Worm (Caenorhabditis elegans) whole organism, L4 larva: ENCODE data around the gene aptf-3.

Source experiments
- F26F4.8 ChIP-seq: fragments of 200-800 bp; sonication (Bioruptor generic); conservative IDR thresholded peaks from 2 replicates; pipeline ENCODE4 v1.3.6; 2022; ENCODE audit warnings: missing genetic modification characterization, missing compliant biosample characterization
- F44E2.7 ChIP-seq: fragments of 200-800 bp; sonication (Bioruptor generic); IDR thresholded peaks from 2 replicates; pipeline ENCODE4 v2.1.2; 2022; ENCODE audit warnings: missing genetic modification characterization, missing compliant biosample characterization
- T20F7.1 ChIP-seq: fragments of 200-800 bp; sonication (Bioruptor generic); optimal IDR thresholded peaks from 2 replicates; lab custom pipeline; 2018; ENCODE audit warnings: mild to moderate bottlenecking, missing genetic modification characterization, missing compliant biosample characterization
- aha-1 ChIP-seq: fragments of 150-350 bp; peaks from one replicate; lab custom pipeline; 2014; ENCODE audit warnings: missing biosample characterization, missing genetic modification characterization
- ama-1 ChIP-seq: fragments of 150-350 bp; optimal IDR thresholded peaks from 2 replicates; lab custom pipeline; 2014; ENCODE audit warnings: inconsistent platforms, mixed read lengths
- arid-1 ChIP-seq: fragments of 200-800 bp; sonication (Bioruptor generic); conservative IDR thresholded peaks from 2 replicates; pipeline ENCODE4 v1.3.6; 2022; ENCODE audit warnings: missing genetic modification reagents, missing genetic modification characterization, missing compliant biosample characterization
- ceh-20 ChIP-seq: fragments of 200-800 bp; sonication (Bioruptor generic); IDR thresholded peaks from 2 replicates; pipeline ENCODE4 v1.3.6; 2022; ENCODE audit warnings: missing genetic modification reagents, missing genetic modification characterization, missing compliant biosample characterization
- ceh-82 ChIP-seq: sonication (generic microtip); optimal IDR thresholded peaks from 2 replicates; lab custom pipeline; 2017; ENCODE audit warnings: missing biosample characterization, missing genetic modification characterization
- ctbp-1 ChIP-seq: fragments of 200-800 bp; sonication (Bioruptor generic); IDR thresholded peaks from 2 replicates; pipeline ENCODE4 v1.3.6; 2022; ENCODE audit warnings: missing genetic modification reagents, missing genetic modification characterization, missing compliant biosample characterization
- daf-16 ChIP-seq, 3 experiments: sonication (generic microtip); optimal IDR thresholded peaks; 2 replicates each; lab custom pipeline; 2016 to 2017; ENCODE audit warnings: missing genetic modification characterization in 3 of 3, missing genetic modification reagents in 3 of 3, mild to moderate bottlenecking in 2 of 3, missing compliant biosample characterization in 2 of 3, missing biosample characterization in 1 of 3, moderate library complexity in 1 of 3
- dve-1 ChIP-seq: sonication (generic microtip); optimal IDR thresholded peaks from 2 replicates; lab custom pipeline; 2017; ENCODE audit warnings: antibody characterized with exemption, mild to moderate bottlenecking, missing genetic modification characterization, missing compliant biosample characterization; ENCODE audit not compliant: insufficient read depth
- hlh-30 ChIP-seq: sonication (generic microtip); optimal IDR thresholded peaks from 2 replicates; lab custom pipeline; 2017; ENCODE audit warnings: antibody characterized with exemption, mild to moderate bottlenecking, missing genetic modification characterization, missing compliant biosample characterization; ENCODE audit not compliant: insufficient read depth
- jun-1 ChIP-seq: fragments of 150-350 bp; optimal IDR thresholded peaks from 2 replicates; lab custom pipeline; 2014; ENCODE audit warnings: missing biosample characterization, missing genetic modification reagents, missing genetic modification characterization
- lim-7 ChIP-seq: fragments of 200-800 bp; sonication (Bioruptor generic); IDR thresholded peaks from 2 replicates; pipeline ENCODE4 v1.3.6; 2022; ENCODE audit warnings: missing genetic modification characterization, missing compliant biosample characterization
- lin-13 ChIP-seq: fragments of 150-350 bp; optimal IDR thresholded peaks from 2 replicates; lab custom pipeline; 2014; ENCODE audit warnings: missing biosample characterization, missing genetic modification reagents, missing genetic modification characterization
- lin-29 ChIP-seq: fragments of 200-800 bp; sonication (Bioruptor generic); IDR thresholded peaks from 2 replicates; pipeline ENCODE4 v1.3.6; 2022; ENCODE audit warnings: missing genetic modification reagents, missing genetic modification characterization, missing compliant biosample characterization
- lin-38 ChIP-seq: fragments of 200-800 bp; sonication (Bioruptor generic); IDR thresholded peaks from 2 replicates; pipeline ENCODE4 v1.3.6; 2022; ENCODE audit warnings: missing genetic modification reagents, missing genetic modification characterization, missing compliant biosample characterization
- lsy-2 ChIP-seq, 2 experiments: fragments of 150-350 bp in 1 of 2; sonication (generic microtip) in 1 of 2; optimal IDR thresholded peaks; 2 replicates each; lab custom pipeline; 2014 to 2017; ENCODE audit warnings: missing biosample characterization in 2 of 2, missing genetic modification characterization in 2 of 2
- madf-9 ChIP-seq: fragments of 200-800 bp; sonication (Bioruptor generic); conservative IDR thresholded peaks from 2 replicates; pipeline ENCODE4 v1.3.6; 2022; ENCODE audit warnings: missing genetic modification reagents, missing genetic modification characterization, missing compliant biosample characterization
- mdl-1 ChIP-seq, 2 experiments: fragments of 150-350 bp in 1 of 2; sonication (generic microtip) in 1 of 2; optimal IDR thresholded peaks; 2 replicates each; lab custom pipeline; 2014 to 2017; ENCODE audit warnings: missing biosample characterization in 2 of 2, missing genetic modification characterization in 2 of 2
- mep-1 ChIP-seq: fragments of 150-350 bp; sonication (generic microtip); optimal IDR thresholded peaks from 3 replicates; lab custom pipeline; 2014; ENCODE audit warnings: missing biosample characterization, missing genetic modification characterization
- mxl-3 ChIP-seq: fragments of 200-800 bp; sonication (Bioruptor generic); optimal IDR thresholded peaks from 2 replicates; lab custom pipeline; 2018; ENCODE audit warnings: mild to moderate bottlenecking, missing genetic modification characterization, missing compliant biosample characterization
- nhr-28 ChIP-seq: fragments of 150-350 bp; optimal IDR thresholded peaks from 2 replicates; lab custom pipeline; 2014; ENCODE audit warnings: missing biosample characterization, missing genetic modification characterization
- nhr-41 ChIP-seq: fragments of 200-800 bp; sonication (Bioruptor generic); IDR thresholded peaks from 2 replicates; pipeline ENCODE4 v1.3.6; 2022; ENCODE audit warnings: missing genetic modification reagents, missing genetic modification characterization, missing compliant biosample characterization
- nhr-48 ChIP-seq: sonication (generic microtip); optimal IDR thresholded peaks from 2 replicates; lab custom pipeline; 2016; ENCODE audit warnings: mild to moderate bottlenecking, missing genetic modification characterization, missing compliant biosample characterization
- pha-4 ChIP-seq, 2 experiments: fragments of 150-350 bp in 1 of 2; fragments of 200-800 bp in 1 of 2; sonication (Bioruptor generic) in 1 of 2; IDR thresholded peaks in 1 of 2; optimal IDR thresholded peaks in 1 of 2; 2 replicates each; pipeline versions ENCODE4 v1.3.6 to Lab custom; 2014 to 2022; ENCODE audit warnings: missing genetic modification characterization in 2 of 2, missing genetic modification reagents in 2 of 2, missing biosample characterization in 1 of 2, missing compliant biosample characterization in 1 of 2
- pqm-1 ChIP-seq: sonication (generic microtip); optimal IDR thresholded peaks from 2 replicates; lab custom pipeline; 2017; ENCODE audit warnings: missing biosample characterization, missing genetic modification characterization
- tag-97 ChIP-seq: fragments of 200-800 bp; sonication (Bioruptor generic); IDR thresholded peaks from 2 replicates; pipeline ENCODE4 v1.3.6; 2022; ENCODE audit warnings: missing genetic modification characterization, missing compliant biosample characterization
- tra-1 ChIP-seq: fragments of 200-800 bp; sonication (Bioruptor generic); IDR thresholded peaks from 2 replicates; pipeline ENCODE4 v1.3.6; 2022; ENCODE audit warnings: missing genetic modification reagents, missing genetic modification characterization, missing compliant biosample characterization
- unc-62 ChIP-seq, 3 experiments: fragments of 150-350 bp in 1 of 3; sonication (generic microtip); optimal IDR thresholded peaks in 2 of 3; peaks in 1 of 3; 1 replicate in 1 of 3; 2 replicates in 2 of 3; lab custom pipeline; 2014 to 2017; ENCODE audit warnings: missing biosample characterization in 3 of 3, missing genetic modification characterization in 3 of 3, missing genetic modification reagents in 3 of 3, missing genotype in 1 of 3
- vab-7 ChIP-seq: fragments of 200-800 bp; sonication (Bioruptor generic); IDR thresholded peaks from 2 replicates; pipeline ENCODE4 v1.3.6; 2022; ENCODE audit warnings: missing genetic modification reagents, missing genetic modification characterization, missing compliant biosample characterization
- zag-1 ChIP-seq: fragments of 150-350 bp; optimal IDR thresholded peaks from 2 replicates; lab custom pipeline; 2014; ENCODE audit warnings: missing biosample characterization, missing genetic modification characterization
- zfp-2 ChIP-seq: sonication (generic microtip); optimal IDR thresholded peaks from 2 replicates; lab custom pipeline; 2016; ENCODE audit warnings: mild to moderate bottlenecking, missing genetic modification characterization, missing compliant biosample characterization
- zip-11 ChIP-seq: fragments of 200-800 bp; sonication (Bioruptor generic); IDR thresholded peaks from 2 replicates; pipeline ENCODE4 v1.3.6; 2022; ENCODE audit warnings: missing genetic modification characterization, missing compliant biosample characterization
- ztf-11 ChIP-seq: fragments of 150-350 bp; optimal IDR thresholded peaks from 2 replicates; lab custom pipeline; 2014; ENCODE audit warnings: missing biosample characterization, missing genetic modification characterization
- ztf-7 ChIP-seq: fragments of 150-350 bp; optimal IDR thresholded peaks from 2 replicates; lab custom pipeline; 2014; ENCODE audit warnings: missing biosample characterization, missing genetic modification characterization

The aptf-3 gene

ce11 chrII:8627907-8628306 lies 33.9 kb downstream of the aptf-3 start:
- no peak for TF ChIP-seq ceh-20 (GFP tag; lab: Robert Waterston, UW)
- peak; percentile 93 for TF ChIP-seq aha-1 (tag; lab: Kevin White, UChicago)

- TF ChIP-seq nhr-28 (tag; lab: Kevin White, UChicago) (peak; percentile 16), mxl-3 (GFP tag; lab: Kevin White, UChicago) (peak; percentile 5), madf-9 (no peak), ceh-20 (GFP tag; lab: Robert Waterston, UW) (no peak), hlh-30 (tag; lab: Kevin White, UChicago) (peak; percentile 45), ama-1 (lab: Kevin White, UChicago) (no peak)
Observed at ce11 chrII:8630088-8630487, 36.1 kb downstream of the aptf-3 start, which contains the start of gene T22C8.6. T22C8.6 (minus strand) TSS chrII:8630281.

- no peak for TF ChIP-seq F26F4.8
- no peak for TF ChIP-seq nhr-48 (tag; lab: Kevin White, UChicago)
- no peak for TF ChIP-seq pqm-1 (tag; lab: Kevin White, UChicago)
- no peak for TF ChIP-seq ztf-11
- 0 out of 2 replicates have a peak, but pooled peaks have one; percentile 30 for TF ChIP-seq lim-7
- no peak for TF ChIP-seq zfp-2 (tag; lab: Kevin White, UChicago)
- no peak for TF ChIP-seq mdl-1 (tag; optimal IDR thresholded peaks at IDR 0.05; lab: Kevin White, UChicago)
- 0 out of 2 replicates have a peak, but pooled peaks have one; percentile 13 for TF ChIP-seq arid-1 (GFP tag; lab: Robert Waterston, UW)
Observed at ce11 chrII:8631766-8632165, 37.8 kb downstream of the aptf-3 start.

ce11 chrII:8634386-8634785 lies 40.4 kb downstream of the aptf-3 start, which contains the start of gene cutl-12:
cutl-12 (minus strand) TSS chrII:8634486.
- TF ChIP-seq tag-97 (no peak), hlh-30 (tag; lab: Kevin White, UChicago) (no peak)

ce11 chrII:8637615-8638014 lies 43.6 kb downstream of the aptf-3 start, which contains the start of gene vab-9:
vab-9 (minus strand) TSS chrII:8637715.
- TF ChIP-seq lin-38 = no peak
- no peak for TF ChIP-seq lin-29
- TF ChIP-seq zip-11 (GFP tag; lab: Robert Waterston, UW) = no peak

- no peak for TF ChIP-seq vab-7
- TF ChIP-seq mxl-3 (GFP tag; lab: Kevin White, UChicago) = no peak
- no peak for TF ChIP-seq tra-1 (GFP tag; lab: Robert Waterston, UW)
- TF ChIP-seq jun-1 = no peak
- TF ChIP-seq aha-1 (tag; lab: Kevin White, UChicago) = peak; percentile 26
- TF ChIP-seq ceh-82 = no peak
- peak in 1 of 2 experiments; percentile 96 for TF ChIP-seq unc-62 (GFP tag; optimal IDR thresholded peaks at IDR 0.05 in 1 of 2; lab: Kevin White, UChicago)
- no peak for TF ChIP-seq unc-62 (tag; optimal IDR thresholded peaks at IDR 0.05; lab: Kevin White, UChicago)
- TF ChIP-seq lin-13 = no peak
Observed at ce11 chrII:8639553-8639952, 45.6 kb downstream of the aptf-3 start.

ce11 chrII:8640503-8640902 lies 46.5 kb downstream of the aptf-3 start:
- TF ChIP-seq zag-1 (no peak), pha-4 (GFP tag; IDR thresholded peaks at IDR 0.05; lab: Robert Waterston, UW) (no peak), pha-4 (tag; optimal IDR thresholded peaks at IDR 0.05; lab: Kevin White, UChicago) (peak; percentile 65), jun-1 (no peak), lsy-2 (tag; optimal IDR thresholded peaks at IDR 0.05; lab: Kevin White, UChicago) (peak in 1 of 2 experiments; percentile 31), mep-1 (tag; lab: Kevin White, UChicago) (peak; percentile 26), ztf-7 (tag; lab: Kevin White, UChicago) (no peak), nhr-41 (GFP tag; lab: Robert Waterston, UW) (no peak), ctbp-1 (no peak), T20F7.1 (no peak), nhr-28 (tag; lab: Kevin White, UChicago) (no peak), F44E2.7 (GFP tag; lab: Robert Waterston, UW) (no peak), dve-1 (peak; percentile 51), daf-16 (GFP tag; optimal IDR thresholded peaks at IDR 0.05; lab: Kevin White, UChicago) (no peak), daf-16 (tag; optimal IDR thresholded peaks at IDR 0.05; lab: Kevin White, UChicago) (peak; percentile 15), lin-29 (no peak)
